Fruit fly (Drosophila melanogaster) whole organism, prepupa: Measurements from ENCODE around the gene CG14507.

Experiments used
- Blimp-1 ChIP-seq: fragments of 200-800 bp; sonication (Bioruptor generic); optimal IDR thresholded peaks from 3 replicates; lab custom pipeline; 2017; ENCODE audit warnings: missing biosample characterization, missing genetic modification characterization, mild to moderate bottlenecking, moderate library complexity, missing genetic modification reagents
- CG10669 ChIP-seq: fragments of 200-800 bp; sonication (Bioruptor generic); optimal IDR thresholded peaks from 3 replicates; lab custom pipeline; 2018; ENCODE audit warnings: missing biosample characterization, mild to moderate bottlenecking, missing genetic modification characterization, moderate library complexity
- CG16779 ChIP-seq: fragments of 200-800 bp; sonication (Bioruptor generic); optimal IDR thresholded peaks from 3 replicates; lab custom pipeline; 2017; ENCODE audit warnings: missing biosample characterization, mild to moderate bottlenecking, missing genetic modification characterization
- CG31627 ChIP-seq: fragments of 200-800 bp; sonication (Bioruptor generic); optimal IDR thresholded peaks from 3 replicates; lab custom pipeline; 2016; ENCODE audit warnings: missing biosample characterization, missing genetic modification characterization
- CG32006 ChIP-seq: fragments of 200-800 bp; sonication (Bioruptor generic); optimal IDR thresholded peaks from 3 replicates; lab custom pipeline; 2017; ENCODE audit warnings: missing biosample characterization, mild to moderate bottlenecking, missing genetic modification characterization
- CG6276 ChIP-seq: fragments of 200-800 bp; sonication (Bioruptor generic); optimal IDR thresholded peaks from 2 replicates; lab custom pipeline; 2017; ENCODE audit warnings: missing biosample characterization, mild to moderate bottlenecking, missing genetic modification characterization
- CG8319 ChIP-seq: fragments of 200-800 bp; sonication (Bioruptor generic); optimal IDR thresholded peaks from 3 replicates; lab custom pipeline; 2016; ENCODE audit warnings: missing biosample characterization, missing genetic modification characterization
- CG8632 ChIP-seq: fragments of 200-800 bp; sonication (Bioruptor generic); optimal IDR thresholded peaks from 3 replicates; lab custom pipeline; 2016; ENCODE audit warnings: missing biosample characterization, missing genetic modification characterization
- Met ChIP-seq: fragments of 200-800 bp; sonication (Bioruptor generic); optimal IDR thresholded peaks from 3 replicates; lab custom pipeline; 2016; ENCODE audit warnings: missing biosample characterization, missing genetic modification characterization
- OdsH ChIP-seq: fragments of 200-800 bp; sonication (Bioruptor generic); optimal IDR thresholded peaks from 3 replicates; lab custom pipeline; 2016; ENCODE audit warnings: missing biosample characterization, missing genetic modification characterization
- lz ChIP-seq: fragments of 200-800 bp; sonication (Bioruptor generic); optimal IDR thresholded peaks from 3 replicates; lab custom pipeline; 2016; ENCODE audit warnings: missing biosample characterization, missing genetic modification characterization
- topi ChIP-seq: fragments of 200-800 bp; sonication (Bioruptor generic); optimal IDR thresholded peaks from 3 replicates; lab custom pipeline; 2016; ENCODE audit warnings: missing biosample characterization, missing genetic modification characterization
- vri ChIP-seq: fragments of 200-800 bp; sonication (Bioruptor generic); optimal IDR thresholded peaks from 3 replicates; lab custom pipeline; 2016; ENCODE audit warnings: missing biosample characterization, mild to moderate bottlenecking, missing genetic modification characterization

DNA sequence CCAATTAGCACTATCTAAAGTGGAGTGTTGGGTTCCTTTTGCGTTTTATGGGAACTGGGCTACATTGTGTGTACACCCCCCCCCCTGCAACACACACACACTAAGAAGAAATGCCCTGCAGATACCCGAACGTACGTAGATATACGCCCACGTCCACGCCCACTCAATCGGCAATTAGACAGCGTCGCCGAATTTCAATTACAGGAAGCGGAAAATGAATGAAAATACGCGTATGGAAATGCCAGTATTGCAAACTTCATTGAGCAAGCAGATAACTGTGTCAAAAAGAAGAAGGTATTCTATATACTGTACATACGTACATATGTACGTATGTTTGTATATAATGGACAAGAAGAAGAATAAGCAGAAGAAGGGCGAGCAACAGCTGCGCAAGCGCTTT lies 14.1 kb downstream of the CG14507 start:
- no peak for TF ChIP-seq CG16779
- no peak for TF ChIP-seq vri
- no peak for TF ChIP-seq CG10669 (GFP tag; lab: Kevin White, UChicago)
- no peak for TF ChIP-seq CG8632
- TF ChIP-seq Met (GFP tag; lab: Kevin White, UChicago) = no peak
- no peak for TF ChIP-seq CG6276 (GFP tag; lab: Kevin White, UChicago)
- TF ChIP-seq CG31627 (GFP tag; lab: Kevin White, UChicago) = no peak
- TF ChIP-seq topi (GFP tag; lab: Kevin White, UChicago) = no peak
- no peak for TF ChIP-seq CG32006 (GFP tag; lab: Kevin White, UChicago)
- no peak for TF ChIP-seq CG8319
- TF ChIP-seq Blimp-1 = no peak
- TF ChIP-seq OdsH = no peak
- no peak for TF ChIP-seq lz (GFP tag; lab: Kevin White, UChicago)
